Fruit fly (Drosophila melanogaster) whole organism, embryonic: ENCODE results near the gene Fbxl4.
A peak's percentile ranks its signal among the peaks of the same experiment; 100 is the strongest.

Experiments
- Asciz ChIP-seq: fragments of 200-800 bp; sonication (Bioruptor generic); optimal IDR thresholded peaks from 2 replicates; lab custom pipeline; 2017; ENCODE audit warnings: missing biosample characterization, mild to moderate bottlenecking, missing genetic modification characterization, missing genetic modification reagents
- Atf6 ChIP-seq: fragments of 200-800 bp; sonication (Bioruptor generic); IDR thresholded peaks from 2 replicates; pipeline ENCODE4 v1.3.6; 2022; ENCODE audit warnings: missing biosample characterization, missing genetic modification characterization
- Bdp1 ChIP-seq: fragments of 200-800 bp; sonication (Bioruptor generic); optimal IDR thresholded peaks from 3 replicates; lab custom pipeline; 2016; ENCODE audit warnings: missing biosample characterization, missing genetic modification characterization
- C15 ChIP-seq: fragments of 200-800 bp; sonication (Bioruptor generic); IDR thresholded peaks from 3 replicates; pipeline ENCODE4 v1.3.6; 2022; ENCODE audit warnings: missing biosample characterization, missing genetic modification characterization
- CG10543 ChIP-seq: fragments of 200-800 bp; sonication (Bioruptor generic); optimal IDR thresholded peaks from 3 replicates; lab custom pipeline; 2017; ENCODE audit warnings: missing biosample characterization, mild to moderate bottlenecking, missing genetic modification characterization, moderate library complexity
- CG10979 ChIP-seq: fragments of 200-800 bp; sonication (Bioruptor generic); optimal IDR thresholded peaks from 2 replicates; lab custom pipeline; 2018; ENCODE audit warnings: missing biosample characterization, mild to moderate bottlenecking, missing genetic modification characterization, moderate library complexity
- CG11247 ChIP-seq: fragments of 200-800 bp; sonication (Bioruptor generic); IDR thresholded peaks from 2 replicates; pipeline ENCODE4 v1.3.6; 2022; ENCODE audit warnings: missing biosample characterization, missing genetic modification characterization
- CG12236 ChIP-seq: fragments of 200-800 bp; sonication (Bioruptor generic); optimal IDR thresholded peaks from 2 replicates; lab custom pipeline; 2016; ENCODE audit warnings: missing biosample characterization, missing genetic modification characterization
- CG14014 ChIP-seq: fragments of 200-800 bp; sonication (Bioruptor generic); IDR thresholded peaks from 2 replicates; pipeline ENCODE4 v1.3.6; 2022; ENCODE audit warnings: missing biosample characterization, missing genetic modification characterization
- CG15073 ChIP-seq: fragments of 200-800 bp; sonication (Bioruptor generic); optimal IDR thresholded peaks from 2 replicates; lab custom pipeline; 2016; ENCODE audit warnings: missing biosample characterization, missing genetic modification characterization
- CG17829 ChIP-seq: fragments of 200-800 bp; optimal IDR thresholded peaks from 2 replicates; lab custom pipeline; 2019; ENCODE audit warnings: missing biosample characterization, mild to moderate bottlenecking, missing genetic modification characterization, moderate library complexity
- CG18619 ChIP-seq: fragments of 200-800 bp; sonication (Bioruptor generic); optimal IDR thresholded peaks from 3 replicates; lab custom pipeline; 2017; ENCODE audit warnings: missing biosample characterization, mild to moderate bottlenecking, missing genetic modification characterization
- CG30020 ChIP-seq: fragments of 200-800 bp; optimal IDR thresholded peaks from 2 replicates; lab custom pipeline; 2019; ENCODE audit warnings: missing biosample characterization, mild to moderate bottlenecking, missing genetic modification characterization, moderate library complexity
- CG30431 ChIP-seq: fragments of 200-800 bp; sonication (Bioruptor generic); optimal IDR thresholded peaks from 2 replicates; lab custom pipeline; 2017; ENCODE audit warnings: missing biosample characterization, missing genetic modification characterization
- CG3281 ChIP-seq: fragments of 200-800 bp; sonication (Bioruptor generic); optimal IDR thresholded peaks from 3 replicates; lab custom pipeline; 2017; ENCODE audit warnings: missing biosample characterization, mild to moderate bottlenecking, missing genetic modification characterization
- CG34224 ChIP-seq: fragments of 200-800 bp; sonication (Bioruptor generic); IDR thresholded peaks from 3 replicates; pipeline ENCODE4 v1.3.6; 2022; ENCODE audit warnings: missing biosample characterization, missing genetic modification characterization; ENCODE audit not compliant: partially characterized antibody
- CG4328 ChIP-seq: fragments of 200-800 bp; sonication (Bioruptor generic); optimal IDR thresholded peaks from 3 replicates; lab custom pipeline; 2017; ENCODE audit warnings: missing biosample characterization, missing genetic modification reagents, missing genetic modification characterization
- CG4360 ChIP-seq: fragments of 200-800 bp; sonication (Bioruptor generic); IDR thresholded peaks from 2 replicates; pipeline ENCODE4 v1.3.6; 2022; ENCODE audit warnings: missing biosample characterization, missing genetic modification characterization
- CG4854 ChIP-seq: fragments of 200-800 bp; sonication (Bioruptor generic); optimal IDR thresholded peaks from 2 replicates; lab custom pipeline; 2016; ENCODE audit warnings: missing biosample characterization, missing genetic modification characterization, inconsistent platforms
- CG6254 ChIP-seq: fragments of 200-800 bp; sonication (Bioruptor generic); optimal IDR thresholded peaks from 3 replicates; lab custom pipeline; 2017; ENCODE audit warnings: mild to moderate bottlenecking, missing biosample characterization, missing genetic modification reagents, missing genetic modification characterization
- CG7963 ChIP-seq: fragments of 200-800 bp; sonication (Bioruptor generic); IDR thresholded peaks from 3 replicates; pipeline ENCODE4 v1.3.6; 2022; ENCODE audit warnings: missing biosample characterization, missing genetic modification characterization; ENCODE audit not compliant: partially characterized antibody
- CG7987 ChIP-seq: fragments of 200-800 bp; sonication (Bioruptor generic); optimal IDR thresholded peaks from 2 replicates; lab custom pipeline; 2018; ENCODE audit warnings: missing biosample characterization, mild to moderate bottlenecking, missing genetic modification characterization, moderate library complexity
- Dip2 ChIP-seq: fragments of 200-800 bp; sonication (Bioruptor generic); IDR thresholded peaks from 2 replicates; pipeline ENCODE4 v1.3.6; 2022; ENCODE audit warnings: missing biosample characterization, missing genetic modification characterization
- Fer1 ChIP-seq: fragments of 200-800 bp; sonication (Bioruptor generic); optimal IDR thresholded peaks from 2 replicates; lab custom pipeline; 2017; ENCODE audit warnings: missing biosample characterization, mild to moderate bottlenecking, missing genetic modification characterization
- H2.0 ChIP-seq: fragments of 200-800 bp; sonication (Bioruptor generic); IDR thresholded peaks from 2 replicates; pipeline ENCODE4 v1.3.6; 2022; ENCODE audit warnings: missing biosample characterization, missing genetic modification characterization
- HLHmδ ChIP-seq: fragments of 200-800 bp; sonication (Bioruptor generic); optimal IDR thresholded peaks from 2 replicates; lab custom pipeline; 2018; ENCODE audit warnings: missing biosample characterization, mild to moderate bottlenecking, missing genetic modification characterization, moderate library complexity
- HmgZ ChIP-seq: fragments of 200-800 bp; sonication (Bioruptor generic); optimal IDR thresholded peaks from 2 replicates; lab custom pipeline; 2018; ENCODE audit warnings: missing biosample characterization, mild to moderate bottlenecking, missing genetic modification characterization
- Hr78 ChIP-seq, 2 experiments: fragments of 200-800 bp in 1 of 2; fragments of >200 bp in 1 of 2; sonication (Bioruptor generic) in 1 of 2; optimal IDR thresholded peaks; 2 replicates each; lab custom pipeline; 2017 to 2019; ENCODE audit warnings: missing biosample characterization in 2 of 2, missing genetic modification characterization in 2 of 2, mild to moderate bottlenecking in 1 of 2, moderate library complexity in 1 of 2
- NfI ChIP-seq: fragments of 200-800 bp; sonication (Bioruptor generic); optimal IDR thresholded peaks from 3 replicates; lab custom pipeline; 2018; ENCODE audit warnings: missing biosample characterization, mild to moderate bottlenecking, missing genetic modification characterization, moderate library complexity
- Oli ChIP-seq: fragments of 200-800 bp; sonication (Bioruptor generic); optimal IDR thresholded peaks from 2 replicates; lab custom pipeline; 2018; ENCODE audit warnings: missing biosample characterization, mild to moderate bottlenecking, missing genetic modification characterization, moderate library complexity
- Rx ChIP-seq: fragments of 200-800 bp; sonication (Bioruptor generic); IDR thresholded peaks from 2 replicates; pipeline ENCODE4 v1.3.6; 2022; ENCODE audit warnings: missing biosample characterization, missing genetic modification characterization
- Stat92E ChIP-seq, 3 experiments: fragments of >200 bp in 2 of 3; fragments of 200-800 bp in 1 of 3; sonication (Bioruptor generic) in 1 of 3; optimal IDR thresholded peaks; 2 replicates each; lab custom pipeline; 2017 to 2019; ENCODE audit warnings: missing biosample characterization in 3 of 3, missing genetic modification characterization in 3 of 3, mild to moderate bottlenecking in 1 of 3, moderate library complexity in 1 of 3
- Xrp1 ChIP-seq: fragments of 200-800 bp; sonication (Bioruptor generic); IDR thresholded peaks from 2 replicates; pipeline ENCODE4 v1.3.6; 2022; ENCODE audit warnings: missing biosample characterization, missing genetic modification characterization
- YL-1 ChIP-seq: fragments of 200-800 bp; sonication (Bioruptor generic); optimal IDR thresholded peaks from 3 replicates; lab custom pipeline; 2017; ENCODE audit warnings: missing biosample characterization, mild to moderate bottlenecking, missing genetic modification characterization
- abd-A ChIP-seq: fragments of 200-800 bp; sonication (Bioruptor generic); optimal IDR thresholded peaks from 3 replicates; lab custom pipeline; 2019; ENCODE audit warnings: missing biosample characterization, mild to moderate bottlenecking, missing genetic modification characterization, moderate library complexity
- al ChIP-seq: fragments of 200-800 bp; sonication (Bioruptor generic); IDR thresholded peaks from 2 replicates; pipeline ENCODE4 v1.3.6; 2022; ENCODE audit warnings: missing biosample characterization, missing genetic modification characterization
- bowl ChIP-seq: fragments of 200-800 bp; sonication (Bioruptor generic); IDR thresholded peaks from 2 replicates; pipeline ENCODE4 v1.3.6; 2022; ENCODE audit warnings: missing biosample characterization, missing genetic modification characterization
- cato ChIP-seq: fragments of 200-800 bp; sonication (Bioruptor generic); optimal IDR thresholded peaks from 2 replicates; lab custom pipeline; 2016; ENCODE audit warnings: missing biosample characterization, missing genetic modification characterization, borderline replicate concordance
- croc ChIP-seq: fragments of 200-800 bp; sonication (Bioruptor generic); conservative IDR thresholded peaks from 3 replicates; pipeline ENCODE4 v1.3.6; 2022; ENCODE audit warnings: missing biosample characterization, missing genetic modification characterization
- dan ChIP-seq: fragments of 200-800 bp; sonication (Bioruptor generic); IDR thresholded peaks from 2 replicates; pipeline ENCODE4 v1.3.6; 2022; ENCODE audit warnings: missing biosample characterization, missing genetic modification characterization
- dati ChIP-seq: fragments of 200-800 bp; sonication (Bioruptor generic); IDR thresholded peaks from 2 replicates; pipeline ENCODE4 v1.3.6; 2022; ENCODE audit warnings: missing biosample characterization, missing genetic modification characterization
- dmrt99B ChIP-seq: fragments of 200-800 bp; sonication (Bioruptor generic); optimal IDR thresholded peaks from 2 replicates; lab custom pipeline; 2018; ENCODE audit warnings: missing biosample characterization, mild to moderate bottlenecking, missing genetic modification characterization, moderate library complexity
- gcm ChIP-seq: fragments of 200-800 bp; sonication (Bioruptor generic); optimal IDR thresholded peaks from 2 replicates; lab custom pipeline; 2019; ENCODE audit warnings: missing biosample characterization, mild to moderate bottlenecking, missing genetic modification characterization, moderate library complexity
- ham ChIP-seq: fragments of 200-800 bp; sonication (Bioruptor generic); IDR thresholded peaks from 2 replicates; pipeline ENCODE4 v1.3.6; 2022; ENCODE audit warnings: missing biosample characterization, missing genetic modification characterization
- hb ChIP-seq: fragments of 200-800 bp; sonication (Bioruptor generic); IDR thresholded peaks from 3 replicates; pipeline ENCODE4 v1.3.6; 2022; ENCODE audit warnings: missing biosample characterization, missing genetic modification characterization; ENCODE audit not compliant: partially characterized antibody
- ind ChIP-seq: fragments of 200-800 bp; sonication (Bioruptor generic); optimal IDR thresholded peaks from 3 replicates; lab custom pipeline; 2016; ENCODE audit warnings: missing biosample characterization, missing genetic modification characterization
- luna ChIP-seq: fragments of 200-800 bp; sonication (Bioruptor generic); optimal IDR thresholded peaks from 2 replicates; lab custom pipeline; 2016; ENCODE audit warnings: missing biosample characterization, missing genetic modification characterization
- mam ChIP-seq: fragments of 200-800 bp; sonication (Bioruptor generic); optimal IDR thresholded peaks from 3 replicates; lab custom pipeline; 2016; ENCODE audit warnings: missing biosample characterization, missing genetic modification characterization
- sim ChIP-seq: fragments of 200-800 bp; sonication (Bioruptor generic); IDR thresholded peaks from 2 replicates; pipeline ENCODE4 v1.3.6; 2022; ENCODE audit warnings: missing biosample characterization, missing genetic modification characterization

The Fbxl4 gene

dm6 chrX:14247035-14247786, 9.5 kb upstream of the Fbxl4 start, which contains the start of gene mud (continued):
- no peak for TF ChIP-seq CG15073 (GFP tag; lab: Kevin White, UChicago)
- TF ChIP-seq dan: no peak
- no peak for TF ChIP-seq CG6254 (GFP tag; lab: Kevin White, UChicago)
- TF ChIP-seq CG4854: no peak
- no peak for TF ChIP-seq al (GFP tag; lab: Robert Waterston, UW)
- TF ChIP-seq croc (GFP tag; lab: Robert Waterston, UW): no peak
- no peak for TF ChIP-seq dmrt99B
- 0 out of 3 replicates have a peak, but pooled peaks have one; percentile 48 for TF ChIP-seq CG34224
- peak; percentile 19 for TF ChIP-seq cato
- peak; percentile 23 for TF ChIP-seq mam (GFP tag; lab: Kevin White, UChicago)
- peak; percentile 86 for TF ChIP-seq Dip2 (GFP tag; lab: Robert Waterston, UW)
- TF ChIP-seq CG14014 (GFP tag; lab: Robert Waterston, UW): no peak
- TF ChIP-seq CG11247 (GFP tag; lab: Robert Waterston, UW): no peak
- TF ChIP-seq CG30431: peak; percentile 28
- peak; percentile 12 for TF ChIP-seq CG18619
- TF ChIP-seq CG4360: no peak
- no peak for TF ChIP-seq Stat92E (GFP tag; optimal IDR thresholded peaks at IDR 0.05; lab: Kevin White, UChicago)
- TF ChIP-seq Atf6 (GFP tag; lab: Robert Waterston, UW): no peak
- no peak for TF ChIP-seq Rx (GFP tag; lab: Robert Waterston, UW)
- TF ChIP-seq CG4328 (GFP tag; lab: Kevin White, UChicago): no peak
- no peak for TF ChIP-seq Bdp1
- TF ChIP-seq CG3281 (GFP tag; lab: Kevin White, UChicago): no peak
- TF ChIP-seq CG12236: no peak
- TF ChIP-seq Hr78 (GFP tag; optimal IDR thresholded peaks at IDR 0.05; lab: Kevin White, UChicago): no peak
- peak; percentile 56; the same call in 2 of the 3 replicates for TF ChIP-seq CG7963
- TF ChIP-seq HmgZ (tag; lab: Kevin White, UChicago): peak; percentile 10
- TF ChIP-seq HLHmδ: no peak
- no peak for TF ChIP-seq Asciz
- TF ChIP-seq Xrp1 (GFP tag; lab: Robert Waterston, UW): peak; percentile 44; the same call in 1 of the 2 replicates
- no peak for TF ChIP-seq bowl (GFP tag; lab: Robert Waterston, UW)
- TF ChIP-seq gcm (GFP tag; lab: Kevin White, UChicago): no peak
- TF ChIP-seq CG10543 (GFP tag; lab: Kevin White, UChicago): no peak
- TF ChIP-seq YL-1 (GFP tag; lab: Kevin White, UChicago): no peak
- TF ChIP-seq Oli (tag; lab: Kevin White, UChicago): peak; percentile 14
- TF ChIP-seq sim (GFP tag; lab: Robert Waterston, UW): no peak
- TF ChIP-seq NfI (GFP tag; lab: Kevin White, UChicago): no peak
- TF ChIP-seq CG17829 (tag; lab: Kevin White, UChicago): peak; percentile 53
- no peak for TF ChIP-seq dati (GFP tag; lab: Robert Waterston, UW)
- peak; percentile 90 for TF ChIP-seq CG30020 (tag; lab: Kevin White, UChicago)
- TF ChIP-seq ind (GFP tag; lab: Kevin White, UChicago): peak; percentile 20
- TF ChIP-seq hb (GFP tag; lab: Robert Waterston, UW): peak; percentile 77
- no peak for TF ChIP-seq H2.0
- TF ChIP-seq luna: no peak
- no peak for TF ChIP-seq CG7987 (GFP tag; lab: Kevin White, UChicago)
- no peak for TF ChIP-seq ham (GFP tag; lab: Robert Waterston, UW)
- no peak for TF ChIP-seq abd-A (tag; lab: Kevin White, UChicago)
- TF ChIP-seq C15 (GFP tag; lab: Robert Waterston, UW): no peak
- peak; percentile 35 for TF ChIP-seq CG10979
- TF ChIP-seq Fer1: no peak
